Worm (Caenorhabditis elegans) whole organism, L4/young adult: Measurements from ENCODE around the gene acy-1.
A peak's percentile ranks its signal among the peaks of the same experiment; 100 is the strongest.

ENCODE experiments used
- W03F9.2 ChIP-seq: fragments of 150-350 bp; optimal IDR thresholded peaks from 2 replicates; lab custom pipeline; 2014; ENCODE audit warnings: missing biosample characterization, missing genetic modification characterization
- dao-5 ChIP-seq: sonication (generic microtip); optimal IDR thresholded peaks from 2 replicates; lab custom pipeline; 2016; ENCODE audit warnings: missing genotype, missing genetic modification characterization, moderate library complexity, missing compliant biosample characterization
- him-1 ChIP-seq: sonication (generic microtip); optimal IDR thresholded peaks from 2 replicates; lab custom pipeline; 2016; ENCODE audit warnings: missing genotype, missing genetic modification reagents, missing genetic modification characterization, missing compliant biosample characterization

acy-1 gene

DNA sequence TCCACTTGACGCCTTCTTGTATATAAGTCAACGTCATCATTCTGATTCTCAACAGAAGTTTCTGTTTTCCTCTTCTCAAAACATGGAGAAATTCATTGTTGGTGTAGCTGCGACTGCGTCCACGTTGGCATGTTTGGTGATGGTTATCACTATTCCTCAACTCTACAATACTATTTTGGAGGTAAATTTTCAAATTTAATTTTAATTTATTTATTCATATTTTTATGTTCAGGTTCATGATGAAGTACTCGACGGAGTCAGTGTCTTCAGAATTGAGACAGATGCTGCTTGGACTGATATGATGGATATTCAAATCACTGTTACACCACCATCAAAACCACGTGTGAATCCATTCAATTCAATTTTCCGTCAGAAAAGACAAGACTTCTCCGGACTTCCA is 26.2 kb downstream of the acy-1 start, which contains the start of gene col-89:
TSS of gene col-89 (plus strand) at position 19 of the 400 bp plus-strand sequence.
- TF ChIP-seq W03F9.2 (no peak), dao-5 (tag; lab: Kevin White, UChicago) (no peak), him-1 (tag; lab: Kevin White, UChicago) (no peak)

DNA sequence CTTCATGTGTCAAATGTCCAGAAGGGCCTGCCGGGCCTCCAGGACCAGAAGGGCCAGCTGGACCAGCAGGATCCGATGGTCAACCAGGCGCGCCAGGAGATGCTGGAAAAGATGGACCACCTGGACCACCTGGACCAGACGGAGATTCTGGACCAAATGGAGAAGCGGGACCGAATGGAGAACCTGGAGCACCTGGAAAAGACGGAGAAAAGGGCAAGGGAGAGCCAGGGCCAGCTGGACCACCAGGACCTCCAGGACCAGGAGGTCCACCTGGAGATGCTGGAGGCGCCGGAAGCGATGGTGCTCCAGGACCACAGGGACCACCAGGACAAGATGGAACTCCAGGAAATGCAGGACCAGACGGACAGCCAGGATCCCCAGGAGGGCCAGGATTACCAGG is 26.8 kb downstream of the acy-1 start:
- TF ChIP-seq dao-5 (tag; lab: Kevin White, UChicago) (no peak), him-1 (tag; lab: Kevin White, UChicago) (no peak), W03F9.2 (no peak)

DNA sequence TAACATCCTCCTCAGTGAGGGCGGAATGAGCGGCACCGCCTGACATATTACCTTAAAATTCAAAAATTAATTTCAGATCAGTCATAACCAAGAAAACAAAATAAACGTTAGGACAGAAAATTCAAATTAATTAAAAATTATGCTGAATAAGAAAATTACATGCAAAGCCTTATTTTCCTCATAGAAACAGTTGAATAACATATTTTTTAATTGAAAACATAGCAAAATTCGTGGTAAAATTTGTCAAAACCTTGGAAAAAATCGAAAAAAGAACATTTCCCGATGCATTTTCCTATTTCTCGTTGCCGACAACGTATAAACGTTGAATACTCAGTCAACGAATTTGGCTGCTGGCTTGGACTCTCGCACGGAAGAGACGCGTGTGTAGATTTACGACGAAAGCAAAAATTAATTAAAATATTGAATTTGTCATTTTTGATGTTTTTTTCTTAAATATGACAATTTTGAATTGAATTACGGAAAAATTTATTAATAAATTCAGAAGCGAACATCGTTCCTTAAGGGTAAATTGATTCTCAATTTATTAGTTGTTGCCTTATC is 32.2 kb downstream of the acy-1 start, which contains the start of the genes rps-0 and rbg-3:
TSS of gene rps-0 (minus strand) at position 51 of the 561 bp plus-strand sequence.
TSS of gene rbg-3 (plus strand) at position 424 of the 561 bp plus-strand sequence.
- TF ChIP-seq W03F9.2 = peak; percentile 91
- TF ChIP-seq him-1 (tag; lab: Kevin White, UChicago) = no peak

DNA sequence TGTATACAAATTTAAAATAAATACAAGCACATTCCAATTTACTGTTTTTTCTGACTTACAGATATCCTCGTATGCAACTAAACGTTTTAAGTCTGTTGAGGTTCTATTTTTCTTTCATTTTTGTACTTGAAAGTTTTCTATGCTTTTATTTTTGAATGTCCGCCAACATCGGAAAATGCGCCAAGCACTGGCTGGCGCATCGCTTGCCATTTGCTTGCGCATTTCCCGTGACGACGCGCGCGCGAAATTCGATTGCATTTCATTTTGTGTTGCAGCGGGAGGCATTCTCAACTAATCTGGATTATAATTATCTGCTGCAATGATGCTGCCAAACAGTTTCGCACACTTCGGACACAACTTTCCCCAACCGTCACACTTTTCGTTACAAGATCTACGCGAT is 35.1 kb downstream of the acy-1 start, which contains the start of gene fbxl-2:
TSS of gene fbxl-2 (plus strand) at position 278 of the 400 bp plus-strand sequence.
- TF ChIP-seq him-1 (tag; lab: Kevin White, UChicago) (peak; percentile 77), W03F9.2 (peak; percentile 91), dao-5 (tag; lab: Kevin White, UChicago) (no peak)

DNA sequence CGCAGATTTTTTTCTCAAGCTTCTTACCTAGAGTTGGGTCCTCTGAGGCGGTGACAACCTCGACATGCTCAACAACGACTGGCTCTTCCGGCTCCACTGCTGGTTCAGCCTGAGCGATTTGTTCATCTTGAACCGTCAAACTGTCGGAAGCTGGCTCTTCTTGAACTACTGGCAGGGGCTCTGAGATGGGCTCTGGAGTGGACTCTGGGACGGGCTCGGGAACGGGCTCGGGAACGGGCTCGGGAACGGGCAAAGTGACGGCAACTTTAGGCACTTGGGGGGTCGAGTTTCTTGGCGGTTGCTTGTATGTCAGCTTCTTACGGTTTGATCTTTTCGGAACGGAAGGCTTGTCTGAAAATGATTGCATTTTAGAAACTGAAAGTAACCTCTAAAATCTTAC is 41.0 kb downstream of the acy-1 start:
- TF ChIP-seq him-1 (tag; lab: Kevin White, UChicago) = no peak
- TF ChIP-seq W03F9.2 = no peak
- no peak for TF ChIP-seq dao-5 (tag; lab: Kevin White, UChicago)

DNA sequence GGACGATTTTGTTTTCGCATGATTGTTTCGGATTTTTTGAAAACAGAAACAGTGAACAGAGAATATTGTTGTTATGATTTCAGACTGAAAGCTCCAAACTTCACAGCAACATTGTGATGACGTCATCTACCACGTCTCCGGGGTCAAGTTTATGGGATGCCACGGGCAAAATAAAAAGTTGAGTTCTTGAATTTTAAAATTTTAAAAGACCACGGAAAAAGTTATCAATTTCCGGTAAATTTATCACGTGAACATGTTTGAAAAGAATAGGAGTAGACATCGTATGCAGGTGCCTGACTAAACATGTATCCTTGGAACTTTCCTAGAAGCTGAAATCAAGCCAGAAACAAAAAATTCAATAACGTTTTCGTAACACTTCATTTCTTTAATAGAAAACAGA is 41.6 kb downstream of the acy-1 start, which contains the start of gene B0393.4:
TSS of gene B0393.4 (minus strand) at position 101 of the 400 bp plus-strand sequence.
- TF ChIP-seq W03F9.2 = no peak
- no peak for TF ChIP-seq him-1 (tag; lab: Kevin White, UChicago)
- no peak for TF ChIP-seq dao-5 (tag; lab: Kevin White, UChicago)

DNA sequence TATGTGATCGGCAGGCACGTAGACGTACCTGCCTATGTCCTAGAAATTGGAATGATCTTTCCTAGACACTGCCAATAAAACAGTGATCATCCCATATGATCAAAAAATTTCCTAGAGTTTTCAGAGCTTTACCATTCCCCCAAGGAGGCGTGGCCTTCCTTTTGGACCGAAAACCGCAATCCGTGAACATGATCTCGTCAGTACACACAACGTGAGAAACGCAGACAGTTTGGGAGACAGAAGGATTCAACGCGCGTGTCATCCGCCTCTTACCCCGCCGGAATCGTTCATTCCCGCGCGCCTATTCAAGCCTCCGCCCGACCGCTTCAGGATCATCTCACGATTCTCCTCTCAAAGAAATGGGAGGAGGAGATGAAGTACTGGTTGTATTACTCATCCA is 43.6 kb downstream of the acy-1 start, which contains the start of gene B0393.5:
TSS of gene B0393.5 (plus strand) at position 301 of the 400 bp plus-strand sequence.
- TF ChIP-seq dao-5 (tag; lab: Kevin White, UChicago) = no peak
- no peak for TF ChIP-seq W03F9.2
- no peak for TF ChIP-seq him-1 (tag; lab: Kevin White, UChicago)

DNA sequence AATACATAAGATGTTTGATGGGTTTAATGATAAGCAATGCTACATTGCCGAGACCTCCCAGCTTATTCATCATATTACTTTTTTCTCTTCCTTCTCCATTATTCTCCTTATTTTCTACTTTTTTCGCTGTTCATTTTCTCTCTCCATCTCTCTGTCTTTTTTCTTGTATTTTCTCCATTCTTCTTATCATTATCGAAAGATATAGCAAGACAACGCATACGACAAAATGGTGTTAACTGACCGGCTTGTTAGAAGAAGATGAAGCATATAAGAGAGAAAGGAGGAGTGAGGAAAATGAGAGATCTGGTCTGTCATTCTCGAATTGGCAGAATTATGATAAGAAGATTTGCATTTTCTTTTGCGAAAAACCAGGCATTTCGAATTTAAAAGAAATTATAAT is 44.9 kb downstream of the acy-1 start:
- TF ChIP-seq W03F9.2 = no peak
- TF ChIP-seq him-1 (tag; lab: Kevin White, UChicago) = no peak
- no peak for TF ChIP-seq dao-5 (tag; lab: Kevin White, UChicago)

DNA sequence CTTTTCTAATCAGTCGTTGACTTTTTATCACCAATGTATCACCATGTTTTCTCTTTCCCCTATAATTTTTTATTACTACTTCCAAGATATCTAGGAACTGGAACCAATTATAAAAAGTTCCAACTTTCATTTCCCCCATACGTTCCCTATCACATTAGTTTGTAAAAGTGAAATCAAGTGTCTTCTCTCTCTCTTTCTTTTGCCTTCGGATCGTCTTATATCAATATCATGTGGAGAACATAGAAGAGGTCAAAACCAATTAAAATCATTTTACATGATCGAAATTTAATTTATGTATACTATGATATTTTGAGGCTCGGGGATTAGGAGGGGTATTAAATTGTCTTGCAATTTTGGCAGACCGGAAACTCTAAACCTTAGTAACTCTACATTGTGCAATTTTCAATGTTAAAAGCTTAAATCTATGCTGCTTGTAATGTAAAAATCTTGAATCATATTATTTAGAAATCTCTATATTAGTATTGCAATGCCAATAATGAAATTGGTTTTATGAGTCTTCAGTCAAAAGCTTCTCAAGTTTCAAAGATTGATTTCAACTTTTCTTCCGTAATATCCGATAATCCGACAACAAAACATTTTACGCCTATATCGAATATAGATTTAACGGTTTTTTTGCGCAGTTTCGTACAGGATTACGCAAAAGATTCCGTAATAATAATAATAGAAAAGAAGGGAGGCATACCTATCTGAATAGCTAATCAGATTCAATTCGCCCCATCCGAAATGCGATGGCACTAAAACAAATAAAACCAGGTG is 46.2 kb downstream of the acy-1 start:
- TF ChIP-seq him-1 (tag; lab: Kevin White, UChicago) (no peak), dao-5 (tag; lab: Kevin White, UChicago) (no peak), W03F9.2 (no peak)

DNA sequence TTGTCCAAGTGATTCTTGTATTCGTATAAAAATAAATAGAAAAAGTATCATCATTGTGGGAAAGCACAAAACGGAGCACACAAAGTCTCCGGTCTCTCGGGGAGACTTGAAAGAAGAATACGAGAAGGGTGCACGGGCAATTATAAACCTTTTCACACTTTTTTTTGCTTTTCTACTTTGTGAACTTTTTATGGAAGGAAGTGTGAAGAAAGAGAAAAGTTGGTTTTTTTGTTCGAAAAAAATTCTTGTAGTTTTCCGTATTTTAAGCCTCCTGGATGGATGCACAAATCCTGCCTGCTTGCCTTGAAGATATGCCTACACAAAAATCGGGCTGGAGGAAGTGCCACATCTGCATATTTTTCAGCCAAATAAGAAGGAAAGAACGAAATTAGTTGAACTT is 56.1 kb downstream of the acy-1 start, which contains the start of gene B0393.7:
TSS of gene B0393.7 (minus strand) at position 101 of the 400 bp plus-strand sequence.
- no peak for TF ChIP-seq him-1 (tag; lab: Kevin White, UChicago)
- TF ChIP-seq W03F9.2 = no peak
- no peak for TF ChIP-seq dao-5 (tag; lab: Kevin White, UChicago)

DNA sequence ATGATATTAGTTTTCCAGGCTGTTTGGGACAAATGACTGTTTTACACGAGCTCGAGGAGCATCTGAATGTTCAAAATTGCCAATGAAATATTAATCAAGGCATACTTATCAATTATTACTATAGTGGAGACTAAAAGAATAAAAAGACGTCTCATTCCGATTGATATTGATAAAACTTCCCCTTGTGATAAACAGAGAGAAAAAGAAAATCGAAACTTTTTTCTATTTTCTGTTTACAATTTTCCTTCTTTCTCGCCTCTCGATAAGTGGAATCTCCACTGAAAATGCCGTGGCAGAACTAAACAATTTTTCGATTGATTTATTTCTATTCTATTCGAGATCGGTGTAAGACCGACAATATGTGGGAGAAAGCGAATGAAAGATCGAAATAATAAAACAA is 58.0 kb downstream of the acy-1 start, which contains the start of gene B0393.9:
TSS of gene B0393.9 (minus strand) at position 303 of the 400 bp plus-strand sequence.
- no peak for TF ChIP-seq him-1 (tag; lab: Kevin White, UChicago)
- no peak for TF ChIP-seq dao-5 (tag; lab: Kevin White, UChicago)
- no peak for TF ChIP-seq W03F9.2
